Worm (Caenorhabditis elegans) whole organism, mixed stage, embryonic: ENCODE results near the gene irld-15.

Experiments used
- blmp-1 ChIP-seq: fragments of 150-350 bp; optimal IDR thresholded peaks from 2 replicates; lab custom pipeline; 2014; ENCODE audit warnings: missing biosample characterization, missing genetic modification characterization
- elt-1 ChIP-seq: sonication (generic microtip); optimal IDR thresholded peaks from 2 replicates; lab custom pipeline; 2017; ENCODE audit warnings: missing genetic modification characterization, mild to moderate bottlenecking, missing compliant biosample characterization, antibody characterized with exemption, moderate library complexity, borderline replicate concordance; ENCODE audit not compliant: insufficient read depth
- snpc-4 ChIP-seq: fragments of 150-350 bp; optimal IDR thresholded peaks from 2 replicates; lab custom pipeline; 2014; ENCODE audit warnings: missing biosample characterization, missing genetic modification characterization
- unc-120 ChIP-seq: sonication (generic microtip); optimal IDR thresholded peaks from 2 replicates; lab custom pipeline; 2017; ENCODE audit warnings: missing genetic modification characterization, missing compliant biosample characterization; ENCODE audit not compliant: poor library complexity, severe bottlenecking

DNA sequence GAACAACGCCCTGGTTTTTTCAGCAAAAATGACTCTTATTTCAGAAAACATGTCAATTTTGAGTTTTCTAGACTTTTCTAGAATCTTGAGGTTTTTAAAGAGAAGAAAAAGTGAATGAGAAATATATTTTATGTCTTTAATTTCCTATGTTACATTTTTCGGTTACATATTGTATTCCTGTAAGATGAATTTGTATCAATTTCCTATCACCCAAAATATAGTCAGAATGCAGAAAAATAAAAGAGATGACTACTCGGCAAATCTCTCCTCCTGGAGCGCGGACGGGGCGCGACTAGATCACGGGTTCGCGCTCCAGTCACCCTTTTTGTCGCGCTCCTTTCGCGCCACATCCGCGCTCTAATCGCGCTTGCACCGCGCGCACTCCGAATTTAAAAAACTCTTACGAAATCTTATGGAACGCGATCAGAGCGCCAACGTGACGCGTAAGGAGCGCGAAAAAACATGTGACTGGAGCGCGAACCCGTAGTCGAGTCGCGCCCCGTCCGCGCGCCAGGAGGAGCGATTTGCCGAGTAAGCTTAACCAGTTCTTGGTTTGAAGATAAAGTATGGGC, 49.0 kb downstream of the irld-15 start, which contains the start of gene str-253:
- TF ChIP-seq elt-1 (tag; lab: Kevin White, UChicago) (no peak), unc-120 (tag; lab: Kevin White, UChicago) (no peak), snpc-4 (tag; lab: Kevin White, UChicago) (no peak), blmp-1 (tag; lab: Kevin White, UChicago) (no peak)
